Worm (Caenorhabditis elegans) whole organism, L1 larva: Measurements from ENCODE around the gene del-2.

Experiments used
- alr-1 ChIP-seq: fragments of 200-800 bp; sonication (Bioruptor generic); optimal IDR thresholded peaks from 2 replicates; lab custom pipeline; 2018; ENCODE audit warnings: borderline replicate concordance, mild to moderate bottlenecking, missing genetic modification characterization, missing compliant biosample characterization
- ama-1 ChIP-seq: fragments of 150-350 bp; optimal IDR thresholded peaks from 2 replicates; lab custom pipeline; 2014
- blmp-1 ChIP-seq: fragments of 150-350 bp; optimal IDR thresholded peaks from 2 replicates; lab custom pipeline; 2014; ENCODE audit warnings: missing biosample characterization, missing genetic modification characterization
- ceh-63 ChIP-seq: fragments of 200-800 bp; sonication (Bioruptor generic); optimal IDR thresholded peaks from 2 replicates; lab custom pipeline; 2018; ENCODE audit warnings: mild to moderate bottlenecking, missing genetic modification characterization, missing compliant biosample characterization
- ceh-82 ChIP-seq, 3 experiments: fragments of 150-350 bp in 1 of 3; sonication (generic microtip) in 2 of 3; optimal IDR thresholded peaks; 2 replicates each; lab custom pipeline; 2014 to 2017; ENCODE audit warnings: missing biosample characterization in 3 of 3, missing genetic modification characterization in 3 of 3
- ceh-88 ChIP-seq: fragments of 200-800 bp; sonication (Bioruptor generic); IDR thresholded peaks from 2 replicates; pipeline ENCODE4 v1.3.6; 2022; ENCODE audit warnings: missing genetic modification characterization, missing compliant biosample characterization
- ceh-90 ChIP-seq: sonication (generic microtip); optimal IDR thresholded peaks from 2 replicates; lab custom pipeline; 2016; ENCODE audit warnings: missing genetic modification characterization, missing compliant biosample characterization
- ces-1 ChIP-seq: fragments of 150-350 bp; optimal IDR thresholded peaks from 2 replicates; lab custom pipeline; 2014; ENCODE audit warnings: missing biosample characterization, missing genetic modification reagents, missing genetic modification characterization
- dpl-1 ChIP-seq, 3 experiments: fragments of 150-350 bp in 2 of 3; sonication (generic microtip) in 1 of 3; optimal IDR thresholded peaks; 2 replicates each; lab custom pipeline; 2014 to 2017; ENCODE audit warnings: missing biosample characterization in 3 of 3, missing genetic modification characterization in 3 of 3, missing genetic modification reagents in 3 of 3
- dsc-1 ChIP-seq: sonication (generic microtip); optimal IDR thresholded peaks from 2 replicates; lab custom pipeline; 2016; ENCODE audit warnings: mild to moderate bottlenecking, missing genetic modification characterization, missing compliant biosample characterization
- efl-3 ChIP-seq: fragments of 200-800 bp; sonication (Bioruptor generic); optimal IDR thresholded peaks from 2 replicates; lab custom pipeline; 2018; ENCODE audit warnings: mild to moderate bottlenecking, missing genetic modification characterization, missing compliant biosample characterization
- egl-13 ChIP-seq: sonication (generic microtip); optimal IDR thresholded peaks from 2 replicates; lab custom pipeline; 2016; ENCODE audit warnings: missing genotype, missing genetic modification reagents, missing genetic modification characterization, missing compliant biosample characterization
- elt-3 ChIP-seq, 6 experiments: fragments of 150-350 bp in 1 of 6; sonication (generic microtip); optimal IDR thresholded peaks; 2 replicates each; lab custom pipeline; 2017 to 2018; ENCODE audit warnings: missing biosample characterization in 6 of 6, missing genetic modification characterization in 6 of 6, inconsistent platforms in 1 of 6
- fkh-8 ChIP-seq: sonication (generic microtip); optimal IDR thresholded peaks from 2 replicates; lab custom pipeline; 2016; ENCODE audit warnings: mild to moderate bottlenecking, missing genetic modification characterization, missing compliant biosample characterization
- grh-1 ChIP-seq: fragments of 200-800 bp; sonication (Bioruptor generic); IDR thresholded peaks from 2 replicates; pipeline ENCODE4 v1.3.6; 2022; ENCODE audit warnings: missing genetic modification reagents, missing genetic modification characterization, missing compliant biosample characterization
- hlh-17 ChIP-seq: fragments of 200-800 bp; sonication (Bioruptor generic); optimal IDR thresholded peaks from 2 replicates; lab custom pipeline; 2018; ENCODE audit warnings: missing genetic modification characterization, mild to moderate bottlenecking, missing compliant biosample characterization, moderate library complexity, borderline replicate concordance
- hpl-2 ChIP-seq: fragments of 150-350 bp; optimal IDR thresholded peaks from 2 replicates; lab custom pipeline; 2014; ENCODE audit warnings: missing biosample characterization, missing genetic modification reagents, missing genetic modification characterization
- irx-1 ChIP-seq: sonication (generic microtip); optimal IDR thresholded peaks from 2 replicates; lab custom pipeline; 2016; ENCODE audit warnings: missing genetic modification characterization, missing compliant biosample characterization
- isw-1 ChIP-seq: fragments of 200-800 bp; sonication (Bioruptor generic); IDR thresholded peaks from 2 replicates; pipeline ENCODE4 v1.3.6; 2022; ENCODE audit warnings: missing genetic modification characterization, missing compliant biosample characterization
- jun-1 ChIP-seq: fragments of 150-350 bp; optimal IDR thresholded peaks from 2 replicates; lab custom pipeline; 2014; ENCODE audit warnings: missing biosample characterization, missing genetic modification reagents, missing genetic modification characterization
- lin-14 ChIP-seq: fragments of 200-800 bp; sonication (Bioruptor generic); optimal IDR thresholded peaks from 2 replicates; lab custom pipeline; 2018; ENCODE audit warnings: mild to moderate bottlenecking, missing genetic modification characterization, moderate library complexity, missing compliant biosample characterization
- lin-15B ChIP-seq: fragments of 150-350 bp; sonication (generic microtip); optimal IDR thresholded peaks from 3 replicates; lab custom pipeline; 2014; ENCODE audit warnings: missing biosample characterization, missing genetic modification characterization
- lin-35 ChIP-seq, 2 experiments: fragments of 150-350 bp; optimal IDR thresholded peaks; 2 replicates each; lab custom pipeline; 2014; ENCODE audit warnings: missing biosample characterization in 2 of 2, missing genetic modification characterization in 2 of 2, missing genetic modification reagents in 2 of 2
- lir-3 ChIP-seq: sonication (generic microtip); optimal IDR thresholded peaks from 2 replicates; lab custom pipeline; 2016; ENCODE audit warnings: mild to moderate bottlenecking, missing genetic modification characterization, moderate library complexity, missing compliant biosample characterization; ENCODE audit not compliant: poor library complexity
- mdl-1 ChIP-seq, 2 experiments: fragments of 150-350 bp; optimal IDR thresholded peaks; 2 replicates each; lab custom pipeline; 2014 to 2017; ENCODE audit warnings: missing biosample characterization in 2 of 2, missing genetic modification characterization in 2 of 2, inconsistent platforms in 1 of 2
- mef-2 ChIP-seq: fragments of 150-350 bp; optimal IDR thresholded peaks from 2 replicates; lab custom pipeline; 2014; ENCODE audit warnings: missing biosample characterization, missing genetic modification characterization
- mep-1 ChIP-seq: fragments of 150-350 bp; optimal IDR thresholded peaks from 2 replicates; lab custom pipeline; 2014; ENCODE audit warnings: missing biosample characterization, missing genetic modification characterization
- nhr-11 ChIP-seq: fragments of 150-350 bp; optimal IDR thresholded peaks from 2 replicates; lab custom pipeline; 2014; ENCODE audit warnings: missing biosample characterization, missing genetic modification characterization
- nhr-12 ChIP-seq: sonication (generic microtip); optimal IDR thresholded peaks from 2 replicates; lab custom pipeline; 2017; ENCODE audit warnings: missing biosample characterization, missing genetic modification characterization
- nhr-19 ChIP-seq: fragments of 200-800 bp; sonication (Bioruptor generic); conservative IDR thresholded peaks from 2 replicates; pipeline ENCODE4 v1.3.6; 2022; ENCODE audit warnings: missing genetic modification characterization, missing compliant biosample characterization
- nhr-20 ChIP-seq: sonication (generic microtip); optimal IDR thresholded peaks from 2 replicates; lab custom pipeline; 2016; ENCODE audit warnings: mild to moderate bottlenecking, missing genetic modification characterization, missing compliant biosample characterization
- nhr-28 ChIP-seq: fragments of 150-350 bp; optimal IDR thresholded peaks from 2 replicates; lab custom pipeline; 2014; ENCODE audit warnings: missing biosample characterization, missing genetic modification characterization
- nhr-71 ChIP-seq: sonication (generic microtip); optimal IDR thresholded peaks from 2 replicates; lab custom pipeline; 2016; ENCODE audit warnings: mild to moderate bottlenecking, missing genetic modification characterization, moderate library complexity, missing compliant biosample characterization
- nhr-77 ChIP-seq: fragments of 150-350 bp; optimal IDR thresholded peaks from 2 replicates; lab custom pipeline; 2014; ENCODE audit warnings: missing biosample characterization, missing genetic modification characterization
- pax-3 ChIP-seq: fragments of 200-800 bp; sonication (Bioruptor generic); optimal IDR thresholded peaks from 2 replicates; lab custom pipeline; 2018; ENCODE audit warnings: mild to moderate bottlenecking, missing genetic modification characterization, moderate library complexity, missing compliant biosample characterization
- rnt-1 ChIP-seq: sonication (generic microtip); optimal IDR thresholded peaks from 2 replicates; lab custom pipeline; 2016; ENCODE audit warnings: mild to moderate bottlenecking, missing genetic modification characterization, moderate library complexity, missing compliant biosample characterization
- sox-4 ChIP-seq: sonication (generic microtip); optimal IDR thresholded peaks from 2 replicates; lab custom pipeline; 2016; ENCODE audit warnings: missing genetic modification characterization, missing compliant biosample characterization
- sptf-1 ChIP-seq: fragments of 150-350 bp; optimal IDR thresholded peaks from 2 replicates; lab custom pipeline; 2014; ENCODE audit warnings: missing biosample characterization, missing genetic modification characterization
- sup-37 ChIP-seq: fragments of 200-800 bp; sonication (Bioruptor generic); optimal IDR thresholded peaks from 2 replicates; lab custom pipeline; 2018; ENCODE audit warnings: mild to moderate bottlenecking, missing genetic modification characterization, missing compliant biosample characterization
- swsn-7 ChIP-seq: sonication (generic microtip); optimal IDR thresholded peaks from 2 replicates; lab custom pipeline; 2016; ENCODE audit warnings: missing genetic modification characterization, missing compliant biosample characterization
- tlp-1 ChIP-seq: fragments of 150-350 bp; optimal IDR thresholded peaks from 2 replicates; lab custom pipeline; 2014; ENCODE audit warnings: missing biosample characterization, missing genetic modification characterization
- unc-30 ChIP-seq: sonication (generic microtip); optimal IDR thresholded peaks from 2 replicates; lab custom pipeline; 2017; ENCODE audit warnings: missing biosample characterization, missing genetic modification characterization
- unc-86 ChIP-seq: sonication (generic microtip); optimal IDR thresholded peaks from 2 replicates; lab custom pipeline; 2016; ENCODE audit warnings: missing genetic modification characterization, missing compliant biosample characterization
- zip-4 ChIP-seq: fragments of 200-800 bp; sonication (Bioruptor generic); optimal IDR thresholded peaks from 2 replicates; lab custom pipeline; 2018; ENCODE audit warnings: mild to moderate bottlenecking, missing genetic modification characterization, moderate library complexity, missing compliant biosample characterization

del-2 gene

DNA sequence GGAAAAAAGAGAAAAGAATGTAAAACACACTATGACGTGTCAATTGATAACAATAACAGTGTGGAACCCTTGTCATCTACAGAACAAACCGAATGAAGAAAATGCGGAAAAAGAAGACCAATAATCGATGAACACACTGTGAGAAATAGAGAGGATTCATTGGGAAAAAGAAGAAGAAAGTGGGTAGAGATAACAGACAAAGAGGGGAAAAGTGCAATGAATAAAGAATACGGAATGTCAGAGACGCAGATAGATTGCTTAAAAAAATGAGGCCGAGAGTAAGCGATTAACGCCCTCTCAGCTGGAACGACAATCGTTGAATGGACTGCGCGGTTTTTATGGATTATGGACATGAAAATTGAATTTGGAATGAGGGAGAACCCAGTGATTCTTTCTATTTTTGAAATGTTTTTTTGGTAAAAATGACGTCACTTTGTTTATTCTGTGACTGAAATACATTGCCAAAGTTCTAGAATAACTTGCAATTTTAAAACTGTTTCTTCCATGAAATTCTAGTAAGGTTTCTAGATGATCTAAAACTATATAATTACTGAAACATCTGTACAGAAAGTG lies 6.0 kb upstream of the del-2 start, which contains the start of gene amph-1 (continued):
- TF ChIP-seq lin-15B (tag; lab: Kevin White, UChicago) (no peak), ceh-82 (tag; optimal IDR thresholded peaks at IDR 0.05; lab: Kevin White, UChicago) (peak in 1 of 3 experiments; percentile 1), efl-3 (no peak), hlh-17 (no peak), hpl-2 (GFP tag; lab: Kevin White, UChicago) (no peak), tlp-1 (no peak), sox-4 (tag; lab: Kevin White, UChicago) (no peak), grh-1 (GFP tag; lab: Robert Waterston, UW) (no peak), rnt-1 (tag; lab: Kevin White, UChicago) (peak; percentile 45), ceh-63 (no peak), swsn-7 (tag; lab: Kevin White, UChicago) (peak; percentile 19), nhr-71 (tag; lab: Kevin White, UChicago) (peak; percentile 37), ceh-90 (no peak), nhr-77 (tag; lab: Kevin White, UChicago) (no peak), nhr-20 (tag; lab: Kevin White, UChicago) (peak; percentile 35), mdl-1 (tag; optimal IDR thresholded peaks at IDR 0.05; lab: Kevin White, UChicago) (no peak), nhr-19 (no peak), fkh-8 (tag; lab: Kevin White, UChicago) (no peak), isw-1 (GFP tag; lab: Robert Waterston, UW) (no peak; the same call in 1 of the 2 replicates), unc-86 (no peak), nhr-11 (tag; lab: Kevin White, UChicago) (no peak), blmp-1 (tag; lab: Kevin White, UChicago) (peak; percentile 75), lir-3 (tag; lab: Kevin White, UChicago) (peak; percentile 2), jun-1 (tag; lab: Kevin White, UChicago) (peak; percentile 2), ceh-88 (no peak), zip-4 (GFP tag; lab: Kevin White, UChicago) (no peak), sup-37 (GFP tag; lab: Kevin White, UChicago) (no peak), ces-1 (no peak), unc-30 (tag; lab: Kevin White, UChicago) (no peak), mef-2 (tag; lab: Kevin White, UChicago) (no peak), nhr-28 (no peak), sptf-1 (tag; lab: Kevin White, UChicago) (no peak), ama-1 (lab: Kevin White, UChicago) (no peak), mep-1 (tag; lab: Kevin White, UChicago) (peak; percentile 65), irx-1 (tag; lab: Kevin White, UChicago) (no peak), lin-14 (GFP tag; lab: Kevin White, UChicago) (peak; percentile 83), nhr-12 (tag; lab: Kevin White, UChicago) (no peak), dsc-1 (tag; lab: Kevin White, UChicago) (no peak), lin-35 (GFP tag; optimal IDR thresholded peaks at IDR 0.05; lab: Kevin White, UChicago) (peak; percentile 41), dpl-1 (GFP tag; optimal IDR thresholded peaks at IDR 0.05; lab: Kevin White, UChicago) (peak in 2 of 3 experiments; percentile 1 to 19), egl-13 (no peak), elt-3 (tag; optimal IDR thresholded peaks at IDR 0.05; lab: Kevin White, UChicago) (peak in 1 of 6 experiments; percentile 8)

- no peak for TF ChIP-seq nhr-77 (tag; lab: Kevin White, UChicago)
- no peak for TF ChIP-seq nhr-28
- no peak for TF ChIP-seq alr-1 (tag; lab: Kevin White, UChicago)
- no peak for TF ChIP-seq sox-4 (tag; lab: Kevin White, UChicago)
- TF ChIP-seq pax-3 (tag; lab: Kevin White, UChicago): no peak
These were observed 1.4 kb upstream of the del-2 start, which contains the start of gene degl-2 for ce11 chrIV:9643188-9643587. Gene degl-2 (plus strand): TSS chrIV:9643488.
